Worm (Caenorhabditis elegans): ENCODE results near the gene F49F1.18.

- TF ChIP-seq flh-1 (GFP tag; optimal IDR thresholded peaks at IDR 0.05) (no peak), drap-1 (GFP tag; optimal IDR thresholded peaks at IDR 0.05) (no peak), nhr-12 (tag; optimal IDR thresholded peaks at IDR 0.05) (no peak), snpc-4 (tag; optimal IDR thresholded peaks at IDR 0.05) (no peak), ceh-39 (tag; optimal IDR thresholded peaks at IDR 0.05) (no peak), ces-1 (GFP tag; optimal IDR thresholded peaks at IDR 0.05) (no peak), lin-32 (GFP tag; optimal IDR thresholded peaks at IDR 0.05) (no peak)
Measured at ce11 chrIV:4140265-4140664, at the start of gene F49F1.18.

Measured in whole organism, mixed stage, embryonic.